Worm (Caenorhabditis elegans) whole organism, L3 larva: ENCODE measurements around the gene btb-9.

Experiments used
- ama-1 ChIP-seq: fragments of 150-350 bp; optimal IDR thresholded peaks from 2 replicates; lab custom pipeline; 2018
- ceh-82 ChIP-seq: fragments of 150-350 bp; optimal IDR thresholded peaks from 2 replicates; lab custom pipeline; 2014; ENCODE audit warnings: missing biosample characterization, missing genetic modification characterization
- ceh-9 ChIP-seq: sonication (generic microtip); optimal IDR thresholded peaks from 2 replicates; lab custom pipeline; 2018; ENCODE audit warnings: missing biosample characterization, missing genetic modification characterization
- egl-27 ChIP-seq: sonication (generic microtip); optimal IDR thresholded peaks from 4 replicates; lab custom pipeline; 2017; ENCODE audit warnings: missing biosample characterization, missing genetic modification reagents, missing genetic modification characterization
- elt-3 ChIP-seq, 3 experiments: fragments of 150-350 bp in 1 of 3; sonication (generic microtip) in 2 of 3; optimal IDR thresholded peaks; 2 replicates in 2 of 3; 4 replicates in 1 of 3; lab custom pipeline; 2014 to 2017; ENCODE audit warnings: missing biosample characterization in 3 of 3, missing genetic modification characterization in 3 of 3
- fkh-10 ChIP-seq: sonication (generic microtip); optimal IDR thresholded peaks from 2 replicates; lab custom pipeline; 2017; ENCODE audit warnings: missing biosample characterization, missing genetic modification reagents, missing genetic modification characterization
- lin-15B ChIP-seq: fragments of 150-350 bp; optimal IDR thresholded peaks from 2 replicates; lab custom pipeline; 2014; ENCODE audit warnings: missing biosample characterization, missing genetic modification characterization
- mml-1 ChIP-seq: fragments of 150-350 bp; sonication (generic microtip); optimal IDR thresholded peaks from 3 replicates; lab custom pipeline; 2014; ENCODE audit warnings: missing biosample characterization, missing genetic modification characterization
- nhr-11 ChIP-seq: fragments of 150-350 bp; optimal IDR thresholded peaks from 2 replicates; lab custom pipeline; 2014; ENCODE audit warnings: missing biosample characterization, missing genetic modification characterization
- nhr-28 ChIP-seq: fragments of 150-350 bp; optimal IDR thresholded peaks from 2 replicates; lab custom pipeline; 2014; ENCODE audit warnings: missing biosample characterization, missing genetic modification characterization
- nhr-77 ChIP-seq: fragments of 150-350 bp; optimal IDR thresholded peaks from 2 replicates; lab custom pipeline; 2014; ENCODE audit warnings: missing biosample characterization, missing genetic modification characterization
- unc-62 ChIP-seq: fragments of 150-350 bp; sonication (generic microtip); optimal IDR thresholded peaks from 4 replicates; lab custom pipeline; 2014; ENCODE audit warnings: missing biosample characterization, missing genetic modification reagents, missing genetic modification characterization
- zag-1 ChIP-seq: fragments of 150-350 bp; optimal IDR thresholded peaks from 2 replicates; lab custom pipeline; 2014; ENCODE audit warnings: missing biosample characterization, missing genetic modification characterization
- ztf-4 ChIP-seq: fragments of 150-350 bp; optimal IDR thresholded peaks from 2 replicates; lab custom pipeline; 2014; ENCODE audit warnings: missing biosample characterization, missing genetic modification characterization

DNA sequence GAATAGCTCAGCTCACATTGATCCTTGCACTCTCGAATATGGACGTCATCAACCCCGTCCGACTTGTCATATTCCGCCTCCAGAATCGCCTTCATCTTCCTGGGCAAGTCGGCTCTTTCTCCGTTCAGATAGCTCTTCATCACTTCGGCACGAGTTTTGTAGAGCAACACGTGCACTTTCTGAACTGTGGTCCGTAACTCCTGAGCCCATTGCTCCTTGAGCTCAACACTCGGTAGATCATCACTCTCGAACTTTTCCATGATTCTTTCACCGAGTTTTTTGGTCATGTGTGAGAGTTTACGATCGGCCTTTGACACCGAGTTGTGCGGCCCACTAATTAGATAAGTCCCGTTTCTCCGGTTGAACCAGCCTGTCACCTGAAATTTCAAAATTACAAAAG, 6.8 kb downstream of the btb-9 start:
- no peak for TF ChIP-seq unc-62
- no peak for TF ChIP-seq egl-27
- TF ChIP-seq ama-1: no peak
- no peak for TF ChIP-seq ceh-9 (tag; lab: Kevin White, UChicago)
- no peak for TF ChIP-seq ceh-82 (tag; lab: Kevin White, UChicago)
- TF ChIP-seq mml-1: no peak
- no peak for TF ChIP-seq elt-3 (tag; optimal IDR thresholded peaks at IDR 0.05; lab: Kevin White, UChicago)
- TF ChIP-seq nhr-11 (tag; lab: Kevin White, UChicago): no peak
- TF ChIP-seq ztf-4 (tag; lab: Kevin White, UChicago): no peak
- no peak for TF ChIP-seq lin-15B (tag; lab: Kevin White, UChicago)
- no peak for TF ChIP-seq nhr-77 (tag; lab: Kevin White, UChicago)
- no peak for TF ChIP-seq zag-1 (tag; lab: Kevin White, UChicago)
- TF ChIP-seq fkh-10: no peak
- no peak for TF ChIP-seq nhr-28 (tag; lab: Kevin White, UChicago)
